Fruit fly (Drosophila melanogaster) whole organism, embryonic: ENCODE results near the gene NimC3.

Experiments used
- Asciz ChIP-seq: fragments of 200-800 bp; sonication (Bioruptor generic); optimal IDR thresholded peaks from 2 replicates; lab custom pipeline; 2017; ENCODE audit warnings: missing biosample characterization, mild to moderate bottlenecking, missing genetic modification characterization, missing genetic modification reagents
- Bdp1 ChIP-seq: fragments of 200-800 bp; sonication (Bioruptor generic); optimal IDR thresholded peaks from 3 replicates; lab custom pipeline; 2016; ENCODE audit warnings: missing biosample characterization, missing genetic modification characterization
- BtbVII ChIP-seq: fragments of 200-800 bp; sonication (Bioruptor generic); optimal IDR thresholded peaks from 3 replicates; lab custom pipeline; 2017; ENCODE audit warnings: missing biosample characterization, mild to moderate bottlenecking, missing genetic modification characterization
- Bteb2 ChIP-seq: fragments of 200-800 bp; sonication (Bioruptor generic); optimal IDR thresholded peaks from 2 replicates; lab custom pipeline; 2016; ENCODE audit warnings: missing biosample characterization, missing genetic modification characterization
- C15 ChIP-seq: fragments of 200-800 bp; sonication (Bioruptor generic); IDR thresholded peaks from 3 replicates; pipeline ENCODE4 v1.3.6; 2022; ENCODE audit warnings: missing biosample characterization, missing genetic modification characterization
- CG1024 ChIP-seq: fragments of 200-800 bp; sonication (Bioruptor generic); IDR thresholded peaks from 2 replicates; pipeline ENCODE4 v1.3.6; 2022; ENCODE audit warnings: missing biosample characterization, missing genetic modification characterization
- CG10431 ChIP-seq: fragments of 200-800 bp; sonication (Bioruptor generic); optimal IDR thresholded peaks from 3 replicates; lab custom pipeline; 2018; ENCODE audit warnings: missing biosample characterization, mild to moderate bottlenecking, missing genetic modification characterization
- CG12391 ChIP-seq: fragments of 200-800 bp; sonication (Bioruptor generic); optimal IDR thresholded peaks from 3 replicates; lab custom pipeline; 2018; ENCODE audit warnings: missing biosample characterization, mild to moderate bottlenecking, missing genetic modification characterization, moderate library complexity
- CG13287 ChIP-seq: fragments of 200-800 bp; sonication (Bioruptor generic); IDR thresholded peaks from 2 replicates; pipeline ENCODE4 v1.3.6; 2022; ENCODE audit warnings: missing biosample characterization, missing genetic modification characterization; ENCODE audit not compliant: partially characterized antibody
- CG17568 ChIP-seq: fragments of 200-800 bp; sonication (Bioruptor generic); optimal IDR thresholded peaks from 2 replicates; lab custom pipeline; 2018; ENCODE audit warnings: missing biosample characterization, mild to moderate bottlenecking, missing genetic modification characterization, moderate library complexity
- CG17912 ChIP-seq: fragments of 200-800 bp; sonication (Bioruptor generic); optimal IDR thresholded peaks from 2 replicates; lab custom pipeline; 2018; ENCODE audit warnings: missing biosample characterization, mild to moderate bottlenecking, missing genetic modification characterization
- CG18476 ChIP-seq: fragments of 200-800 bp; sonication (Bioruptor generic); optimal IDR thresholded peaks from 2 replicates; lab custom pipeline; 2016; ENCODE audit warnings: missing biosample characterization, mild to moderate bottlenecking, missing genetic modification characterization
- CG34422 ChIP-seq: fragments of 200-800 bp; sonication (Bioruptor generic); IDR thresholded peaks from 3 replicates; pipeline ENCODE4 v1.3.6; 2022; ENCODE audit warnings: missing biosample characterization, missing genetic modification characterization
- CG4707 ChIP-seq: fragments of 200-800 bp; sonication (Bioruptor generic); optimal IDR thresholded peaks from 2 replicates; lab custom pipeline; 2018; ENCODE audit warnings: missing biosample characterization, mild to moderate bottlenecking, missing genetic modification characterization, moderate library complexity
- CG5953 ChIP-seq: fragments of 200-800 bp; sonication (Bioruptor generic); IDR thresholded peaks from 2 replicates; pipeline ENCODE4 v1.3.6; 2022; ENCODE audit warnings: missing biosample characterization, missing genetic modification characterization
- CG7745 ChIP-seq: fragments of 200-800 bp; sonication (Bioruptor generic); optimal IDR thresholded peaks from 2 replicates; lab custom pipeline; 2018; ENCODE audit warnings: missing biosample characterization, mild to moderate bottlenecking, missing genetic modification characterization, moderate library complexity
- CG7839 ChIP-seq: fragments of 200-800 bp; sonication (Bioruptor generic); optimal IDR thresholded peaks from 3 replicates; lab custom pipeline; 2018; ENCODE audit warnings: missing biosample characterization, mild to moderate bottlenecking, missing genetic modification characterization, moderate library complexity
- CG7987 ChIP-seq: fragments of 200-800 bp; sonication (Bioruptor generic); optimal IDR thresholded peaks from 2 replicates; lab custom pipeline; 2018; ENCODE audit warnings: missing biosample characterization, mild to moderate bottlenecking, missing genetic modification characterization, moderate library complexity
- Dbx ChIP-seq: fragments of 200-800 bp; sonication (Bioruptor generic); IDR thresholded peaks from 3 replicates; pipeline ENCODE4 v1.3.6; 2022; ENCODE audit warnings: missing biosample characterization, missing genetic modification characterization
- Deaf1 ChIP-seq: fragments of 200-800 bp; optimal IDR thresholded peaks from 3 replicates; lab custom pipeline; 2019; ENCODE audit warnings: missing biosample characterization, mild to moderate bottlenecking, missing genetic modification characterization, moderate library complexity
- Drgx ChIP-seq: fragments of 200-800 bp; sonication (Bioruptor generic); IDR thresholded peaks from 2 replicates; pipeline ENCODE4 v1.3.6; 2022; ENCODE audit warnings: missing biosample characterization, missing genetic modification characterization
- Gsc ChIP-seq: fragments of 200-800 bp; sonication (Bioruptor generic); IDR thresholded peaks from 2 replicates; pipeline ENCODE4 v1.3.6; 2022; ENCODE audit warnings: missing biosample characterization, missing genetic modification characterization
- Hand ChIP-seq: fragments of 200-800 bp; sonication (Bioruptor generic); optimal IDR thresholded peaks from 2 replicates; lab custom pipeline; 2017; ENCODE audit warnings: mild to moderate bottlenecking, missing biosample characterization, missing genetic modification reagents, missing genetic modification characterization
- Hr39 ChIP-seq: fragments of >200 bp; optimal IDR thresholded peaks from 2 replicates; lab custom pipeline; 2017
- Hr51 ChIP-seq, 2 experiments: fragments of 200-800 bp; sonication (Bioruptor generic); optimal IDR thresholded peaks; 2 replicates in 1 of 2; 3 replicates in 1 of 2; lab custom pipeline; 2016 to 2018; ENCODE audit warnings: missing biosample characterization in 2 of 2, missing genetic modification characterization in 2 of 2, mild to moderate bottlenecking in 1 of 2, moderate library complexity in 1 of 2
- Kr ChIP-seq: fragments of 200-800 bp; sonication (Bioruptor generic); optimal IDR thresholded peaks from 2 replicates; lab custom pipeline; 2017; ENCODE audit warnings: missing biosample characterization, mild to moderate bottlenecking, missing genetic modification characterization
- Lim3 ChIP-seq: fragments of 200-800 bp; sonication (Bioruptor generic); IDR thresholded peaks from 2 replicates; pipeline ENCODE4 v1.3.6; 2022; ENCODE audit warnings: missing biosample characterization, missing genetic modification characterization
- NFAT ChIP-seq: fragments of 200-800 bp; sonication (Bioruptor generic); IDR thresholded peaks from 2 replicates; pipeline ENCODE4 v1.3.6; 2022; ENCODE audit warnings: missing biosample characterization, missing genetic modification characterization
- Nf-YC ChIP-seq: fragments of 200-800 bp; optimal IDR thresholded peaks from 3 replicates; lab custom pipeline; 2019; ENCODE audit warnings: missing biosample characterization, mild to moderate bottlenecking, missing genetic modification characterization, moderate library complexity
- NfI ChIP-seq: fragments of 200-800 bp; sonication (Bioruptor generic); optimal IDR thresholded peaks from 3 replicates; lab custom pipeline; 2018; ENCODE audit warnings: missing biosample characterization, mild to moderate bottlenecking, missing genetic modification characterization, moderate library complexity
- Optix ChIP-seq: fragments of 200-800 bp; sonication (Bioruptor generic); IDR thresholded peaks from 3 replicates; pipeline ENCODE4 v1.3.6; 2022; ENCODE audit warnings: missing biosample characterization, missing genetic modification characterization
- Sry-β ChIP-seq: fragments of 200-800 bp; sonication (Bioruptor generic); optimal IDR thresholded peaks from 2 replicates; lab custom pipeline; 2018; ENCODE audit warnings: missing biosample characterization, mild to moderate bottlenecking, missing genetic modification characterization, moderate library complexity
- Taf1 ChIP-seq: fragments of 200-800 bp; sonication (Bioruptor generic); IDR thresholded peaks from 2 replicates; pipeline ENCODE4 v1.3.6; 2022; ENCODE audit warnings: missing biosample characterization, missing genetic modification characterization
- Tbp ChIP-seq: fragments of >200 bp; optimal IDR thresholded peaks from 2 replicates; lab custom pipeline; 2018; ENCODE audit warnings: missing biosample characterization, missing genetic modification characterization
- ap ChIP-seq: fragments of 200-800 bp; sonication (Bioruptor generic); IDR thresholded peaks from 2 replicates; pipeline ENCODE4 v1.3.6; 2022; ENCODE audit warnings: missing biosample characterization, missing genetic modification characterization
- ara ChIP-seq: fragments of 200-800 bp; sonication (Bioruptor generic); IDR thresholded peaks from 2 replicates; pipeline ENCODE4 v1.3.6; 2022; ENCODE audit warnings: missing biosample characterization, missing genetic modification characterization
- ato ChIP-seq: fragments of 200-800 bp; sonication (Bioruptor generic); IDR thresholded peaks from 2 replicates; pipeline ENCODE4 v1.3.6; 2022; ENCODE audit warnings: missing biosample characterization, missing genetic modification characterization; ENCODE audit not compliant: partially characterized antibody
- cg ChIP-seq: fragments of 200-800 bp; sonication (Bioruptor generic); optimal IDR thresholded peaks from 3 replicates; lab custom pipeline; 2019; ENCODE audit warnings: missing biosample characterization, mild to moderate bottlenecking, missing genetic modification characterization, moderate library complexity
- crol ChIP-seq: fragments of 200-800 bp; sonication (Bioruptor generic); IDR thresholded peaks from 2 replicates; pipeline ENCODE4 v1.3.6; 2022; ENCODE audit warnings: missing biosample characterization, missing genetic modification characterization
- dan ChIP-seq: fragments of 200-800 bp; sonication (Bioruptor generic); IDR thresholded peaks from 2 replicates; pipeline ENCODE4 v1.3.6; 2022; ENCODE audit warnings: missing biosample characterization, missing genetic modification characterization
- dimm ChIP-seq: fragments of 200-800 bp; sonication (Bioruptor generic); IDR thresholded peaks from 2 replicates; pipeline ENCODE4 v1.3.6; 2022; ENCODE audit warnings: missing biosample characterization, missing genetic modification characterization
- ems ChIP-seq: fragments of 200-800 bp; sonication (Bioruptor generic); optimal IDR thresholded peaks from 3 replicates; lab custom pipeline; 2016; ENCODE audit warnings: missing biosample characterization, missing genetic modification characterization
- hkb ChIP-seq, 2 experiments: fragments of 200-800 bp in 1 of 2; fragments of >200 bp in 1 of 2; sonication (Bioruptor generic) in 1 of 2; IDR thresholded peaks in 1 of 2; optimal IDR thresholded peaks in 1 of 2; 2 replicates each; pipeline versions ENCODE4 v1.3.6 to Lab custom; 2017 to 2022; ENCODE audit warnings: missing biosample characterization in 1 of 2, missing genetic modification characterization in 1 of 2
- mirr ChIP-seq: fragments of 200-800 bp; sonication (Bioruptor generic); optimal IDR thresholded peaks from 3 replicates; lab custom pipeline; 2018; ENCODE audit warnings: missing biosample characterization, mild to moderate bottlenecking, missing genetic modification characterization
- peb ChIP-seq: fragments of 200-800 bp; sonication (Bioruptor generic); IDR thresholded peaks from 2 replicates; pipeline ENCODE4 v1.3.6; 2022; ENCODE audit warnings: missing biosample characterization, missing genetic modification characterization
- pzg ChIP-seq: fragments of 200-800 bp; sonication (Bioruptor generic); optimal IDR thresholded peaks from 3 replicates; lab custom pipeline; 2018; ENCODE audit warnings: missing biosample characterization, mild to moderate bottlenecking, missing genetic modification characterization, moderate library complexity
- stc ChIP-seq: fragments of 200-800 bp; sonication (Bioruptor generic); IDR thresholded peaks from 2 replicates; pipeline ENCODE4 v1.3.6; 2022; ENCODE audit warnings: missing biosample characterization, missing genetic modification characterization
- stwl ChIP-seq: fragments of 200-800 bp; sonication (Bioruptor generic); optimal IDR thresholded peaks from 3 replicates; lab custom pipeline; 2018; ENCODE audit warnings: missing biosample characterization, mild to moderate bottlenecking, missing genetic modification characterization, moderate library complexity
- toy ChIP-seq: fragments of 200-800 bp; sonication (Bioruptor generic); IDR thresholded peaks from 2 replicates; pipeline ENCODE4 v1.3.6; 2022; ENCODE audit warnings: missing biosample characterization, missing genetic modification characterization
- vnd ChIP-seq: fragments of 200-800 bp; sonication (Bioruptor generic); IDR thresholded peaks from 3 replicates; pipeline ENCODE4 v1.3.6; 2022; ENCODE audit warnings: missing biosample characterization, missing genetic modification characterization; ENCODE audit not compliant: partially characterized antibody
- yki ChIP-seq: fragments of >200 bp; optimal IDR thresholded peaks from 3 replicates; lab custom pipeline; 2018

Gene NimC3

dm6 chr2L:14047170-14047632, 27.2 kb upstream of the NimC3 start, which contains the start of gene NimC4 (continued):
- TF ChIP-seq crol (GFP tag; lab: Robert Waterston, UW) (peak; percentile 47; the same call in 1 of the 2 replicates), Deaf1 (peak; percentile 1), hkb (optimal IDR thresholded peaks at IDR 0.05; lab: Kevin White, UChicago) (no peak), hkb (GFP tag; IDR thresholded peaks at IDR 0.05; lab: Robert Waterston, UW) (peak; percentile 69), vnd (no peak), CG7839 (tag; lab: Kevin White, UChicago) (peak; percentile 78), BtbVII (no peak), Tbp (GFP tag; lab: Kevin White, UChicago) (no peak), pzg (GFP tag; lab: Kevin White, UChicago) (no peak), stwl (tag; lab: Kevin White, UChicago) (peak; percentile 71), NFAT (GFP tag; lab: Robert Waterston, UW) (peak; percentile 47; the same call in 1 of the 2 replicates), dan (peak; percentile 97), yki (lab: Kevin White, UChicago) (no peak), peb (GFP tag; lab: Robert Waterston, UW) (peak; percentile 74), CG34422 (peak; percentile 81; the same call in 2 of the 3 replicates), NfI (GFP tag; lab: Kevin White, UChicago) (no peak), CG18476 (peak; percentile 45), CG13287 (no peak), cg (GFP tag; lab: Kevin White, UChicago) (no peak), ato (GFP tag; lab: Robert Waterston, UW) (no peak), Dbx (no peak), Taf1 (no peak), Drgx (GFP tag; lab: Robert Waterston, UW) (peak; percentile 42), Hr51 (GFP tag; optimal IDR thresholded peaks at IDR 0.05; lab: Kevin White, UChicago) (peak; percentile 14 to 84), CG12391 (peak; percentile 83), CG10431 (GFP tag; lab: Kevin White, UChicago) (no peak), toy (GFP tag; lab: Robert Waterston, UW) (0 out of 2 replicates have a peak, but pooled peaks have one; percentile 35), mirr (GFP tag; lab: Kevin White, UChicago) (no peak), stc (peak; percentile 66; the same call in 1 of the 2 replicates), ap (GFP tag; lab: Robert Waterston, UW) (peak; percentile 41; the same call in 1 of the 2 replicates), CG17568 (GFP tag; lab: Kevin White, UChicago) (peak; percentile 31), dimm (GFP tag; lab: Robert Waterston, UW) (no peak), CG5953 (GFP tag; lab: Robert Waterston, UW) (no peak), CG7745 (tag; lab: Kevin White, UChicago) (peak; percentile 60), CG1024 (GFP tag; lab: Robert Waterston, UW) (peak; percentile 57; the same call in 1 of the 2 replicates), CG4707 (GFP tag; lab: Kevin White, UChicago) (peak; percentile 1), CG17912 (GFP tag; lab: Kevin White, UChicago) (no peak), Asciz (GFP tag; lab: Kevin White, UChicago) (peak; percentile 22), Nf-YC (no peak), Hr39 (no peak), Bteb2 (GFP tag; lab: Kevin White, UChicago) (no peak), ara (peak; percentile 97), Bdp1 (GFP tag; lab: Kevin White, UChicago) (peak; percentile 59), Optix (GFP tag; lab: Robert Waterston, UW) (peak; percentile 69; the same call in 1 of the 3 replicates), ems (GFP tag; lab: Kevin White, UChicago) (peak; percentile 55), Gsc (GFP tag; lab: Robert Waterston, UW) (peak; percentile 59; the same call in 1 of the 2 replicates), Kr (GFP tag; lab: Kevin White, UChicago) (peak; percentile 90), Sry-β (GFP tag; lab: Kevin White, UChicago) (peak; percentile 6), Lim3 (GFP tag; lab: Robert Waterston, UW) (no peak), C15 (GFP tag; lab: Robert Waterston, UW) (no peak), Hand (GFP tag; lab: Kevin White, UChicago) (no peak), CG7987 (GFP tag; lab: Kevin White, UChicago) (no peak)
